Worm (Caenorhabditis elegans): ENCODE results near the gene K02C4.2.

K02C4.2 gene

ce11 chrII:8071801-8072544, 3.6 kb upstream of the K02C4.2 start:
- TF ChIP-seq hlh-30 (tag; optimal IDR thresholded peaks at IDR 0.05; ENCODE audit: insufficient read depth) (peak; percentile 85), ceh-34 (tag; optimal IDR thresholded peaks at IDR 0.05) (peak; percentile 84), ceh-18 (tag; optimal IDR thresholded peaks at IDR 0.05) (peak; percentile 17), ceh-19 (GFP tag; optimal IDR thresholded peaks at IDR 0.05) (peak; percentile 40), unc-55 (GFP tag; optimal IDR thresholded peaks at IDR 0.05) (peak; percentile 86), ceh-48 (tag; optimal IDR thresholded peaks at IDR 0.05) (peak; percentile 42), nfya-1 (tag; optimal IDR thresholded peaks at IDR 0.05) (peak; percentile 1), unc-42 (tag; optimal IDR thresholded peaks at IDR 0.05) (peak; percentile 33), lim-6 (tag; optimal IDR thresholded peaks at IDR 0.05) (no peak), pat-9 (tag; optimal IDR thresholded peaks at IDR 0.05) (no peak), pqm-1 (tag; optimal IDR thresholded peaks at IDR 0.05) (no peak)

ce11 chrII:8073222-8073621, 2.3 kb upstream of the K02C4.2 start, which contains the start of gene gpcp-2:
Gene gpcp-2 (minus strand): TSS chrII:8073374.
- TF ChIP-seq elt-2 (tag; optimal IDR thresholded peaks at IDR 0.05) (peak; percentile 24), gmeb-2 (tag; optimal IDR thresholded peaks at IDR 0.05) (no peak)

- TF ChIP-seq nfya-1 (tag; optimal IDR thresholded peaks at IDR 0.05) (no peak), ceh-2 (tag; optimal IDR thresholded peaks at IDR 0.05) (no peak), ets-4 (tag; optimal IDR thresholded peaks at IDR 0.05) (no peak), syd-9 (tag; optimal IDR thresholded peaks at IDR 0.05) (no peak), fax-1 (tag; optimal IDR thresholded peaks at IDR 0.05) (no peak), sox-4 (tag; optimal IDR thresholded peaks at IDR 0.05) (no peak), tbx-2 (tag; optimal IDR thresholded peaks at IDR 0.05) (no peak), ceh-24 (tag; optimal IDR thresholded peaks at IDR 0.05) (no peak), hlh-8 (tag; optimal IDR thresholded peaks at IDR 0.05) (no peak), ceh-18 (tag; optimal IDR thresholded peaks at IDR 0.05) (no peak), pat-9 (tag; optimal IDR thresholded peaks at IDR 0.05) (no peak), ceh-31 (tag; optimal IDR thresholded peaks at IDR 0.05) (no peak), rnt-1 (tag; optimal IDR thresholded peaks at IDR 0.05) (no peak), hlh-6 (tag; optimal IDR thresholded peaks at IDR 0.05) (no peak), K09A11.1 (tag; optimal IDR thresholded peaks at IDR 0.05; ENCODE audit: insufficient read depth) (no peak), madf-2 (tag; optimal IDR thresholded peaks at IDR 0.05) (no peak), C38D4.7 (GFP tag; optimal IDR thresholded peaks at IDR 0.05) (no peak), che-1 (tag; optimal IDR thresholded peaks at IDR 0.05) (no peak), nhr-232 (tag; optimal IDR thresholded peaks at IDR 0.05) (no peak)
Measured at ce11 chrII:8074058-8074457, 1.5 kb upstream of the K02C4.2 start.

- TF ChIP-seq hlh-15 (tag; optimal IDR thresholded peaks at IDR 0.05) (no peak), odd-2 (tag; optimal IDR thresholded peaks at IDR 0.05) (no peak), zip-5 (tag; optimal IDR thresholded peaks at IDR 0.05) (no peak), ceh-30 (tag; optimal IDR thresholded peaks at IDR 0.05) (no peak), K09A11.1 (tag; optimal IDR thresholded peaks at IDR 0.05; ENCODE audit: insufficient read depth) (no peak), unc-55 (GFP tag; optimal IDR thresholded peaks at IDR 0.05) (no peak), hlh-30 (tag; optimal IDR thresholded peaks at IDR 0.05; ENCODE audit: insufficient read depth) (no peak), pha-4 (tag; optimal IDR thresholded peaks at IDR 0.05) (no peak)
Measured at ce11 chrII:8078041-8078440, 2.5 kb downstream of the K02C4.2 start, which contains the start of gene K02C4.5. Gene K02C4.5 (plus strand): TSS chrII:8078435.

- TF ChIP-seq unc-42 (tag; optimal IDR thresholded peaks at IDR 0.05) (peak; percentile 43), ceh-2 (tag; optimal IDR thresholded peaks at IDR 0.05) (no peak), nfya-1 (tag; optimal IDR thresholded peaks at IDR 0.05) (peak; percentile 23), fkh-6 (tag; optimal IDR thresholded peaks at IDR 0.05) (no peak), ceh-31 (tag; optimal IDR thresholded peaks at IDR 0.05) (peak; percentile 25), F13H6.1 (tag; optimal IDR thresholded peaks at IDR 0.05) (no peak), elt-2 (tag; optimal IDR thresholded peaks at IDR 0.05) (peak; percentile 0)
Measured at ce11 chrII:8086803-8087202, 11.2 kb downstream of the K02C4.2 start, which contains the start of gene K02C4.3. Gene K02C4.3 (minus strand): TSS chrII:8086853.
